Fruit fly (Drosophila melanogaster): Measurements from ENCODE around the gene CG43084.

The CG43084 gene

dm6 chr3L:15672800-15673199, 22.1 kb downstream of the CG43084 start (continued):
- TF ChIP-seq CG12071 (GFP tag; optimal IDR thresholded peaks at IDR 0.05) = no peak
- TF ChIP-seq unpg (GFP tag; optimal IDR thresholded peaks at IDR 0.05) = peak; percentile 51
- no peak for TF ChIP-seq amos (GFP tag; IDR thresholded peaks at IDR 0.05; ENCODE audit: partially characterized antibody)
- peak; percentile 25 for TF ChIP-seq CG8388 (GFP tag; optimal IDR thresholded peaks at IDR 0.05)
- TF ChIP-seq CG9797 (GFP tag; optimal IDR thresholded peaks at IDR 0.05) = no peak
- no peak for TF ChIP-seq Usf (GFP tag; optimal IDR thresholded peaks at IDR 0.05)
- TF ChIP-seq psq (GFP tag; optimal IDR thresholded peaks at IDR 0.05) = no peak
- no peak for TF ChIP-seq zfh2 (GFP tag; optimal IDR thresholded peaks at IDR 0.05)
- no peak for TF ChIP-seq al (GFP tag; IDR thresholded peaks at IDR 0.05)
- TF ChIP-seq CG14441 (GFP tag; IDR thresholded peaks at IDR 0.05) = no peak
- TF ChIP-seq Deaf1 (tag; optimal IDR thresholded peaks at IDR 0.05) = no peak
- no peak for TF ChIP-seq Dad (GFP tag; optimal IDR thresholded peaks at IDR 0.05)
- 0 out of 2 replicates have a peak, but pooled peaks have one; percentile 11 for TF ChIP-seq onecut (GFP tag; IDR thresholded peaks at IDR 0.05)
- peak; percentile 67 for TF ChIP-seq gem (tag; optimal IDR thresholded peaks at IDR 0.05)
- no peak for TF ChIP-seq CG11695 (GFP tag; IDR thresholded peaks at IDR 0.05)
- peak; percentile 59 for TF ChIP-seq nmo (GFP tag; optimal IDR thresholded peaks at IDR 0.05)
- TF ChIP-seq trh (GFP tag; optimal IDR thresholded peaks at IDR 0.05) = no peak
- no peak for TF ChIP-seq Eip74EF (GFP tag; optimal IDR thresholded peaks at IDR 0.05)
- no peak for TF ChIP-seq chn (GFP tag; optimal IDR thresholded peaks at IDR 0.05)

- TF ChIP-seq gce (GFP tag; IDR thresholded peaks at IDR 0.05) = no peak
- TF ChIP-seq C15 (GFP tag; IDR thresholded peaks at IDR 0.05) = no peak
- TF ChIP-seq CG12659 (GFP tag; optimal IDR thresholded peaks at IDR 0.05) = peak; percentile 25
- no peak for TF ChIP-seq Dip2 (GFP tag; IDR thresholded peaks at IDR 0.05)
- TF ChIP-seq Myb (GFP tag; optimal IDR thresholded peaks at IDR 0.05) = no peak
- TF ChIP-seq hth (optimal IDR thresholded peaks at IDR 0.05) = no peak
- peak; percentile 82 for TF ChIP-seq zen (tag; optimal IDR thresholded peaks at IDR 0.05)
- TF ChIP-seq CG17829 (tag; optimal IDR thresholded peaks at IDR 0.05) = peak; percentile 90
- TF ChIP-seq CG11696 (GFP tag; IDR thresholded peaks at IDR 0.05) = peak; percentile 38
- TF ChIP-seq da (GFP tag; optimal IDR thresholded peaks at IDR 0.05) = peak; percentile 66
- TF ChIP-seq gcm2 (GFP tag; optimal IDR thresholded peaks at IDR 0.05) = no peak
- no peak for TF ChIP-seq ab (GFP tag; optimal IDR thresholded peaks at IDR 0.05)
- TF ChIP-seq HHEX (GFP tag; optimal IDR thresholded peaks at IDR 0.05) = peak; percentile 12
- TF ChIP-seq dimm (GFP tag; IDR thresholded peaks at IDR 0.05) = 0 out of 2 replicates have a peak, but pooled peaks have one; percentile 16
- TF ChIP-seq onecut (GFP tag; IDR thresholded peaks at IDR 0.05) = 0 out of 2 replicates have a peak, but pooled peaks have one; percentile 22
- peak; percentile 78 for TF ChIP-seq pum (GFP tag; optimal IDR thresholded peaks at IDR 0.05)
- TF ChIP-seq Antp (GFP tag; optimal IDR thresholded peaks at IDR 0.05) = peak; percentile 40
- peak; percentile 52 for TF ChIP-seq CG17802 (tag; optimal IDR thresholded peaks at IDR 0.05)
- no peak for TF ChIP-seq Meics (GFP tag; optimal IDR thresholded peaks at IDR 0.05)
- peak; percentile 61 for TF ChIP-seq CG1233 (GFP tag; optimal IDR thresholded peaks at IDR 0.05)
- TF ChIP-seq CG15011 (GFP tag; optimal IDR thresholded peaks at IDR 0.05) = no peak
- TF ChIP-seq ftz-f1 (GFP tag; optimal IDR thresholded peaks at IDR 0.05) = no peak
- no peak for TF ChIP-seq slou (GFP tag; optimal IDR thresholded peaks at IDR 0.05)
- peak; percentile 90 for TF ChIP-seq CG9727 (GFP tag; optimal IDR thresholded peaks at IDR 0.05)
- peak; percentile 62; the same call in 1 of the 3 replicates for TF ChIP-seq so (GFP tag; IDR thresholded peaks at IDR 0.05)
- TF ChIP-seq ci (GFP tag; IDR thresholded peaks at IDR 0.05) = peak; percentile 62; the same call in 2 of the 3 replicates
- TF ChIP-seq slbo (GFP tag; IDR thresholded peaks at IDR 0.05) = no peak
- peak; percentile 78 for TF ChIP-seq az2 (GFP tag; optimal IDR thresholded peaks at IDR 0.05)
- peak; percentile 63 for TF ChIP-seq Camta (GFP tag; optimal IDR thresholded peaks at IDR 0.05)
- TF ChIP-seq CG15696 (tag; optimal IDR thresholded peaks at IDR 0.05) = peak; percentile 91
- peak; percentile 59 for TF ChIP-seq CG8359 (GFP tag; optimal IDR thresholded peaks at IDR 0.05; ENCODE audit: borderline replicate concordance)
- TF ChIP-seq lilli (GFP tag; optimal IDR thresholded peaks at IDR 0.05) = peak; percentile 26
- peak; percentile 38; the same call in 1 of the 2 replicates for TF ChIP-seq HLH3B (GFP tag; IDR thresholded peaks at IDR 0.05)
- no peak for TF ChIP-seq CG6765 (GFP tag; optimal IDR thresholded peaks at IDR 0.05)
These were observed 24.5 kb downstream of the CG43084 start for dm6 chr3L:15675111-15675510.

Data from whole organism, embryonic.